Fruit fly (Drosophila melanogaster): Measurements from ENCODE around the gene CheA7a.

The CheA7a gene

DNA sequence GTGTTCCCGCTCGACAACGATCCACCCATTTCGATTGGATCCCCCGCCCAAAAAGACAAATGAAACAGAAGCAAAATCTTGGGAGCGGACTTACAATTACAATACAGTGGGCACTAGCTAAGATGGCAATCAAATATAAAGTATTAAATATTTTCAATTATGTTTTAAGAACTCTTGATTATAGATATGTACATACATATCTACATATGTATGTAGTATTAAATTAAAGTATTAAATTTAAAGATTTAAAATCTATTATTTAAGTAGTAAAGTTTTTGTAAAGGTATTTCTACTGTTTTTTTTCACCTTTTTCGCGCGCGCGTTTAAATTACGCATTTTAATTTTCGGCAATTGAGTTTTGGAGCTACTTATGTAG, 43.2 kb upstream of the CheA7a start (continued):
- TF ChIP-seq CG8632 (GFP tag; optimal IDR thresholded peaks at IDR 0.05) (peak; percentile 66), CG9139 (GFP tag; optimal IDR thresholded peaks at IDR 0.05) (peak; percentile 31), CG11902 (GFP tag; optimal IDR thresholded peaks at IDR 0.05) (no peak), acj6 (GFP tag; optimal IDR thresholded peaks at IDR 0.05) (peak; percentile 58), CG31627 (GFP tag; optimal IDR thresholded peaks at IDR 0.05) (no peak), CG11762 (GFP tag; optimal IDR thresholded peaks at IDR 0.05; ENCODE audit: insufficient read depth) (peak; percentile 58), CG16779 (tag; optimal IDR thresholded peaks at IDR 0.05) (no peak), CG8319 (GFP tag; optimal IDR thresholded peaks at IDR 0.05) (no peak), net (GFP tag; optimal IDR thresholded peaks at IDR 0.05) (no peak), Met (GFP tag; optimal IDR thresholded peaks at IDR 0.05) (peak; percentile 10), CG10631 (GFP tag; optimal IDR thresholded peaks at IDR 0.05) (peak; percentile 68), Hr38 (GFP tag; optimal IDR thresholded peaks at IDR 0.05) (no peak), CG11294 (GFP tag; IDR thresholded peaks at IDR 0.05) (peak; percentile 25; the same call in 1 of the 2 replicates), Lpt (GFP tag; optimal IDR thresholded peaks at IDR 0.05) (peak; percentile 31), fd59A (GFP tag; optimal IDR thresholded peaks at IDR 0.05) (peak; percentile 46), CG6808 (GFP tag; optimal IDR thresholded peaks at IDR 0.05) (peak; percentile 69), CG15336 (GFP tag; IDR thresholded peaks at IDR 0.05) (peak; percentile 70)

dm6 chrX:7335524-7335991, 42.4 kb upstream of the CheA7a start:
- peak; percentile 19 for TF ChIP-seq Sox14 (GFP tag; optimal IDR thresholded peaks at IDR 0.05)
- TF ChIP-seq Sox15 (GFP tag; optimal IDR thresholded peaks at IDR 0.05), result peak; percentile 13
- peak; percentile 44 for TF ChIP-seq CG32006 (GFP tag; optimal IDR thresholded peaks at IDR 0.05)
- TF ChIP-seq Lpt (GFP tag; optimal IDR thresholded peaks at IDR 0.05), result no peak
- TF ChIP-seq Hr4 (GFP tag; optimal IDR thresholded peaks at IDR 0.05), result peak; percentile 70
- peak; percentile 78 for TF ChIP-seq topi (GFP tag; optimal IDR thresholded peaks at IDR 0.05)
- TF ChIP-seq Eip93F (GFP tag; optimal IDR thresholded peaks at IDR 0.05), result peak; percentile 82
- peak; percentile 40; the same call in 1 of the 2 replicates for TF ChIP-seq CG11294 (GFP tag; IDR thresholded peaks at IDR 0.05)
- TF ChIP-seq fd59A (GFP tag; optimal IDR thresholded peaks at IDR 0.05), result peak; percentile 52
- peak; percentile 37; the same call in 1 of the 2 replicates for TF ChIP-seq Gug (GFP tag; IDR thresholded peaks at IDR 0.05)
- TF ChIP-seq salr (GFP tag; optimal IDR thresholded peaks at IDR 0.05), result no peak
- peak; percentile 28 for TF ChIP-seq CG31627 (GFP tag; optimal IDR thresholded peaks at IDR 0.05)
- TF ChIP-seq CG8319 (GFP tag; optimal IDR thresholded peaks at IDR 0.05), result peak; percentile 29
- peak; percentile 87 for TF ChIP-seq CG6163 (GFP tag; IDR thresholded peaks at IDR 0.05)
- TF ChIP-seq CG6808 (GFP tag; optimal IDR thresholded peaks at IDR 0.05), result peak; percentile 60
- peak; percentile 79 for TF ChIP-seq CG8119 (GFP tag; IDR thresholded peaks at IDR 0.05)
- TF ChIP-seq fkh (GFP tag; optimal IDR thresholded peaks at IDR 0.05), result no peak
- TF ChIP-seq dsx (GFP tag; optimal IDR thresholded peaks at IDR 0.05; ENCODE audit: poor library complexity, severe bottlenecking), result peak; percentile 91
- peak; percentile 78 for TF ChIP-seq CG15336 (GFP tag; IDR thresholded peaks at IDR 0.05)
- no peak for TF ChIP-seq fd85E (GFP tag; optimal IDR thresholded peaks at IDR 0.05)
- TF ChIP-seq acj6 (GFP tag; optimal IDR thresholded peaks at IDR 0.05), result peak; percentile 69
- TF ChIP-seq Blimp-1 (GFP tag; optimal IDR thresholded peaks at IDR 0.05), result peak; percentile 30
- peak; percentile 73 for TF ChIP-seq net (GFP tag; optimal IDR thresholded peaks at IDR 0.05)
- peak; percentile 79 for TF ChIP-seq Ets96B (tag; optimal IDR thresholded peaks at IDR 0.05)
- peak; percentile 59 for TF ChIP-seq CG8632 (GFP tag; optimal IDR thresholded peaks at IDR 0.05)
- TF ChIP-seq CG10631 (GFP tag; optimal IDR thresholded peaks at IDR 0.05), result peak; percentile 59
- TF ChIP-seq spab (GFP tag; optimal IDR thresholded peaks at IDR 0.05), result peak; percentile 40
- TF ChIP-seq esn (GFP tag; optimal IDR thresholded peaks at IDR 0.05), result peak; percentile 81
- peak; percentile 83 for TF ChIP-seq Eip75B (GFP tag; optimal IDR thresholded peaks at IDR 0.05)
- peak; percentile 32 for TF ChIP-seq Ets21C (GFP tag; optimal IDR thresholded peaks at IDR 0.05)
- TF ChIP-seq CG9139 (GFP tag; optimal IDR thresholded peaks at IDR 0.05), result peak; percentile 36
- no peak for TF ChIP-seq CG11762 (GFP tag; optimal IDR thresholded peaks at IDR 0.05; ENCODE audit: insufficient read depth)
- TF ChIP-seq pdm3 (GFP tag; optimal IDR thresholded peaks at IDR 0.05), result peak; percentile 58
- peak; percentile 75 for TF ChIP-seq eg (GFP tag; IDR thresholded peaks at IDR 0.05)
- peak; percentile 74 for TF ChIP-seq Smox (GFP tag; optimal IDR thresholded peaks at IDR 0.05)
- TF ChIP-seq achi (GFP tag; optimal IDR thresholded peaks at IDR 0.05), result peak; percentile 63
- peak; percentile 93 for TF ChIP-seq Eip78C (GFP tag)
- TF ChIP-seq dac (GFP tag; optimal IDR thresholded peaks at IDR 0.05), result peak; percentile 23
- peak; percentile 51 for TF ChIP-seq CG7368 (GFP tag; optimal IDR thresholded peaks at IDR 0.05)
- TF ChIP-seq CG3919 (GFP tag; optimal IDR thresholded peaks at IDR 0.05), result peak; percentile 59
- peak; percentile 25 for TF ChIP-seq CG6854 (GFP tag; optimal IDR thresholded peaks at IDR 0.05)
- peak; percentile 78 for TF ChIP-seq Met (GFP tag; optimal IDR thresholded peaks at IDR 0.05)
- peak; percentile 65 for TF ChIP-seq CG34406 (GFP tag; optimal IDR thresholded peaks at IDR 0.05)
- TF ChIP-seq vri (GFP tag; optimal IDR thresholded peaks at IDR 0.05), result peak; percentile 69
- peak; percentile 79 for TF ChIP-seq CG16779 (tag; optimal IDR thresholded peaks at IDR 0.05)
- TF ChIP-seq Hr38 (GFP tag; optimal IDR thresholded peaks at IDR 0.05), result no peak
